Worm (Caenorhabditis elegans) whole organism, midembryonic: Measurements from ENCODE around the gene sre-5.
A peak's percentile ranks its signal among the peaks of the same experiment; 100 is the strongest.

Experiments used
- T22C8.4 ChIP-seq: fragments of 200-800 bp; sonication (Bioruptor generic); IDR thresholded peaks from 2 replicates; pipeline ENCODE4 v1.3.6; 2022; ENCODE audit warnings: missing genetic modification characterization, missing compliant biosample characterization
- cog-1 ChIP-seq: sonication (generic microtip); optimal IDR thresholded peaks from 2 replicates; lab custom pipeline; 2016; ENCODE audit warnings: missing genetic modification characterization, missing compliant biosample characterization
- flt-1 ChIP-seq: fragments of 200-800 bp; sonication (Bioruptor generic); IDR thresholded peaks from 2 replicates; pipeline ENCODE4 v1.3.6; 2022; ENCODE audit warnings: missing genetic modification characterization, missing compliant biosample characterization
- klf-2 ChIP-seq: fragments of 200-800 bp; sonication (Bioruptor generic); conservative IDR thresholded peaks from 2 replicates; pipeline ENCODE4 v1.3.6; 2022; ENCODE audit warnings: missing genetic modification reagents, missing genetic modification characterization, missing compliant biosample characterization
- med-1 ChIP-seq: sonication (generic microtip); optimal IDR thresholded peaks from 2 replicates; lab custom pipeline; 2017; ENCODE audit warnings: missing genetic modification characterization, mild to moderate bottlenecking, missing compliant biosample characterization, antibody characterized with exemption, missing genetic modification reagents; ENCODE audit not compliant: insufficient read depth
- ref-1 ChIP-seq: fragments of 200-800 bp; sonication (Bioruptor generic); conservative IDR thresholded peaks from 2 replicates; pipeline ENCODE4 v1.3.6; 2022; ENCODE audit warnings: missing genetic modification reagents, missing genetic modification characterization, missing compliant biosample characterization
- tab-1 ChIP-seq: fragments of 200-800 bp; sonication (Bioruptor generic); IDR thresholded peaks from 2 replicates; pipeline ENCODE4 v1.3.6; 2022; ENCODE audit warnings: missing genetic modification characterization, missing compliant biosample characterization
- ztf-23 ChIP-seq: fragments of 200-800 bp; sonication (Bioruptor generic); IDR thresholded peaks from 2 replicates; pipeline ENCODE4 v1.3.6; 2022; ENCODE audit warnings: missing genetic modification reagents, missing genetic modification characterization, missing compliant biosample characterization
- ztf-29 ChIP-seq: fragments of 200-800 bp; sonication (Bioruptor generic); IDR thresholded peaks from 2 replicates; pipeline ENCODE4 v1.3.6; 2022; ENCODE audit warnings: missing genetic modification reagents, missing genetic modification characterization, missing compliant biosample characterization

The sre-5 gene

DNA sequence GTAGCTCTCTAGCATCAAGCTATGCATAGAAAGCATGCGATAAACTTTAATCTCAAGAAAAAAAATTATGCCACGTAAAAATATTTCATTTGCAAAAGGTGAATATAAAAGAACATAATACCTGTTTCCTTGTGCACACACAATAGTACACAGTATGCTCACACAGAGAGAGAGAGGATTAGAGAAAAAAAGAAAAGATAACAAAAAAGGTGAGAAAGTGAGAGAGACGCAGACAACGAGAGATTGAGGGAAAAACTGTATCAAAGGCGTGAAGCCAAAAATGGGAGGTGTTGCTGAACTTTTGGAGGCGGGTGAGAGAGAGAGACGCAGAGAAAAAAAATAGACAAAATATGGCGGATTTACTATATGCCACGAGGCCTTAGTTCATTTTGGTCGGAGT lies 16.7 kb upstream of the sre-5 start:
- TF ChIP-seq T22C8.4 (GFP tag; lab: Robert Waterston, UW) (no peak), ztf-23 (no peak), ztf-29 (GFP tag; lab: Robert Waterston, UW) (no peak), ref-1 (GFP tag; lab: Robert Waterston, UW) (no peak), klf-2 (GFP tag; lab: Robert Waterston, UW) (no peak), tab-1 (GFP tag; lab: Robert Waterston, UW) (no peak), cog-1 (no peak), med-1 (GFP tag; lab: Kevin White, UChicago) (no peak), flt-1 (GFP tag; lab: Robert Waterston, UW) (no peak)

DNA sequence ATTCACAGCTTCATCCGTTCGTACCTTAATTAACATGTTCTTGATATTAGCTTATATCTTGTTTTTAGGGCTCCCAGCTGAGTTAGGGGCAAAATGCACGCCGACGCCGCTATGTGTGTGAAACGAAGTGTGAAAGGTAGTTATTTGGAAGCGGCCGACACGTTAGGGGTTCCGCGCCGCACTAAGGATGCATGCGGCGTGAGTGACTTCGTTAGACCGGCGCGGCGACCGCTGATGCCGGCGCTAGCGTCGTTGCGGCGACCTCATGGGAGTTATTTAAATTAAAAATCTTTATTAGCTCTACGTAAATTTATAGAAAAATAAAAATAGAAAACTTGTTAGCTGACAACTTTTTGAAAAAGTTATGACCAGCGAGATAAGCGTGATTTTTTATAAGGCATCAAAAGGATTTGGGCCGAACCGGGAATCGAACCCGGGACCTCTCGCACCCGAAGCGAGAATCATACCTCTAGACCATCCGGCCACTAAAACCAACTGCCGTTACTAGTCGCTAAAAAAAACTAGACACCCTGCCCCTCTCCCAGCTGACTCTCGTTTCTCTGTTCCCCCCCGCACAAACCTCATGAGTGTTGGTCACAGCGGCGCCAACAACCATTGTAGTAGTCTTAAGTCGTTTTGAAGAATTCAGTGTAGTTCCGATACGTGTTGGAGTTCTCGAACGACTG lies 13.1 kb upstream of the sre-5 start:
- TF ChIP-seq cog-1 (peak; percentile 26), med-1 (GFP tag; lab: Kevin White, UChicago) (no peak), ztf-29 (GFP tag; lab: Robert Waterston, UW) (peak; percentile 65; the same call in 1 of the 2 replicates), flt-1 (GFP tag; lab: Robert Waterston, UW) (peak; percentile 91), tab-1 (GFP tag; lab: Robert Waterston, UW) (peak; percentile 85), ztf-23 (peak; percentile 61; the same call in 1 of the 2 replicates), klf-2 (GFP tag; lab: Robert Waterston, UW) (0 out of 2 replicates have a peak, but pooled peaks have one; percentile 26), T22C8.4 (GFP tag; lab: Robert Waterston, UW) (peak; percentile 27; the same call in 1 of the 2 replicates), ref-1 (GFP tag; lab: Robert Waterston, UW) (peak; percentile 65; the same call in 1 of the 2 replicates)

DNA sequence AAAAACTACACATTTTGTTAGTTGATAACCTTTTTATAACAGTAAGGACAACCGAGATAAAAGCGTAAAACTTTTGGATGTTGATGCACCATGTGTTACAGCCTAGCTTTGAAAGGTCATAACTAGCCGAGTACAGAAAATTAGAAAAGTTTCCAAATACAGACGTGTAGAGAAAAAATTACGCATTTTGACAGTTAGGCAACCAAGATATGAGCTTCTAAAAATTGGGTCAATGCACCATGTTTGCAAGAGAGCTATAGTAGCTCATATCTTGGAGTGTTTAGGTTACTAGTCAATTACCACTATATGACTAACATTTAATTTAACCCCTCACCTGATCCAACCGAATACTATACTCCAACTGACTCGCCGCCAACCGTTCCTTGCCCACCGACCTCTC lies 12.1 kb upstream of the sre-5 start:
- no peak for TF ChIP-seq flt-1 (GFP tag; lab: Robert Waterston, UW)
- no peak for TF ChIP-seq med-1 (GFP tag; lab: Kevin White, UChicago)

DNA sequence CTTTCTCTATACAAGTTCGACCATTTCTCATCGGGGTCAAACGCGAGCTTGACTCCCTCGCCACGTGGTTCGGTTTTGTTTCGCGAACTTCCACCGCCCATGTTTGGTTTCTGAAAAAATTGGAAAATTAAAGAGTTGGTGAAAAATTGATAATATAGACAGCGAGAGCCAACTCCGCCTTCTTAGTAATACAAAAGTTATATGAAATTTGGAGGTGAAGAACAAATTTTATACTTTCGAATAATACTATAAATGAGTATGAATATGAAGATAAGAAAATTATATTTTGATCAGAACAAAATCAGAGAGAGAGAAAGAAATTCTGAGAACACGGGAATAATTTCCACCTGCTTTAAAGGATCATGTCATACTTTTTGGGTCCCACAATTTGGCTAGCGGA lies 7.7 kb upstream of the sre-5 start, which contains the start of gene osm-9:
Gene osm-9 (minus strand): TSS at position 101 of the 400 bp plus-strand sequence.
- TF ChIP-seq tab-1 (GFP tag; lab: Robert Waterston, UW) (no peak), med-1 (GFP tag; lab: Kevin White, UChicago) (no peak)

DNA sequence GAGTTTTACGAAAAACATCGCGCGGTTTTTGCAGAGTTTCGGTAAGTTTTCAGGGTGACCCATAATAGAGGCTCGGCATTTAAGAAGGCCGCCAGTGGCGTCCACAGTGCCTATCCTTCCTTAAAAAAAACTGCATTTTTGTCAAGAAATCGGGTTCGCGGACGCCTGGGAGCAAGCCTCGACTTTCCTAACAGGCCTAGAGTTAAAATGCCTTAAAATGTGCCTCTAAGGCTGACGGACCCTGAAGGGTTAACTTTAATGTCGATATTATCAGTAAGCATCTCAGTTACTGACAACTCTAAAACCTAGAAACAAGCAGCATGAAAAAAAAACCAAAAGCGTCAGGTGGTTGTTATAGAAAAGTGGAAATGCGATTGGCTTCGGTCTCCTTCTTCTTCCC lies 5.8 kb upstream of the sre-5 start:
- TF ChIP-seq klf-2 (GFP tag; lab: Robert Waterston, UW) (no peak), flt-1 (GFP tag; lab: Robert Waterston, UW) (no peak), ref-1 (GFP tag; lab: Robert Waterston, UW) (no peak), cog-1 (no peak), ztf-29 (GFP tag; lab: Robert Waterston, UW) (no peak)

DNA sequence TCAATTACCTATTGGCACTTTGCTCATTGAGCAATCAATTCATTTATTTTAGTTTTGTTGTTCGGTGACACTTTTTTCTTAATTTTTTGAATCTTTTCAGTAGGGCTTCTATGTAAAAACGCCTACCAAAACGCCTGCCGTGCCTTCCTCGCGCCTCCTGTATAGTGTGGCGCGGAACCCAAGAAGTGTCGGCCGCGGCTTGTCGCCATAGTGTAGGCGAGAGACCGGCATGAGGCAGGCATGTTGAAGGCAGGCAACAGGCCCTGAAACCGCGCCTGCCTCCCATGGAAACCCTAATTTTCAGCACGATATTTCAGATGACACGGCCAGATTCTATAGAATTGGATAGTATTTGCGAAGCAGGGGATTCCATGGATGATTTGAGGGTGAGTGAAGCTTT lies 3.6 kb downstream of the sre-5 start, which contains the start of gene otpl-1:
Gene otpl-1 (plus strand): TSS at position 372 of the 400 bp plus-strand sequence.
- TF ChIP-seq ztf-23 (no peak), ztf-29 (GFP tag; lab: Robert Waterston, UW) (no peak), klf-2 (GFP tag; lab: Robert Waterston, UW) (no peak), cog-1 (no peak), tab-1 (GFP tag; lab: Robert Waterston, UW) (no peak), med-1 (GFP tag; lab: Kevin White, UChicago) (no peak)

DNA sequence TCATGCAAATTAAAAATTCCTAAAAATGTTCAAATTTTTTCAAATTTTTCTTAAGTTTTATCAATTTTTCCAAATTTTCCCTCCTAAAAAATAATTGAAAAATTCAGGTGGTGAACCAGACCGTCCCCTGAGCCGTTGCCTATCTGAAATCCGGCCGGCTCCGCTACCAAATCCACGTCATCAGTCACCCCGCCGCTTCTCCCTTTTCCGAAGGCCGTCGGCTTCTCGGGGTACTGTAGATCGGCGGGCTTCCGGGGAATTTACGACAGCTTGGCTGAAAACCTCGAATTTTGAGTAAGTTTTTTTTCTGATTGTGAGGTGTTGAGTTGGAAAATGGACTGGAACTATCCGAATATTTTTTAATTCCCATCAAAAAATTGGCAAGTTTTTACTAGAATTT lies 5.6 kb downstream of the sre-5 start:
- TF ChIP-seq med-1 (GFP tag; lab: Kevin White, UChicago) (no peak), flt-1 (GFP tag; lab: Robert Waterston, UW) (no peak)

DNA sequence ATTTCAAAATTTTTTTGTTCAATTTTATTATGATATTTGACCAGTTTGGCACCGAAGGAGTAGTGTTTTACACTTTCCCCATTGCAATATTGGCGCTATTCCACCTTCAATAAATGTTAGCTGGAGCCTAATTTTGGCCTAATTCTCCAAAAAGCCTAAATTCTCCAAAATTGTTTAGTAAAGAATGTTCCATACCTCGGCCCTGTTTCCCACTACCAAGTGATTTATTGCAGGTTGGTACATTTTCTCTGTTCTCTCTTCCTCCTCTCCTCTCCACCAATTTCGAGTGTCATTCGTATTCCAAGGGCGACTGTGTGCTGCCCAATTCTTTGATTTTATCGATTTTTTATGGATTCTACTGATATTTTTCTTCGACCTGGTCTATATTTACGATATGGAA lies 13.2 kb downstream of the sre-5 start, which contains the start of gene Y37E11B.2:
Gene Y37E11B.2 (plus strand): TSS at position 301 of the 400 bp plus-strand sequence.
- TF ChIP-seq klf-2 (GFP tag; lab: Robert Waterston, UW) (no peak), tab-1 (GFP tag; lab: Robert Waterston, UW) (no peak), T22C8.4 (GFP tag; lab: Robert Waterston, UW) (no peak), flt-1 (GFP tag; lab: Robert Waterston, UW) (no peak), med-1 (GFP tag; lab: Kevin White, UChicago) (no peak), cog-1 (no peak), ztf-29 (GFP tag; lab: Robert Waterston, UW) (no peak), ztf-23 (no peak), ref-1 (GFP tag; lab: Robert Waterston, UW) (no peak)

DNA sequence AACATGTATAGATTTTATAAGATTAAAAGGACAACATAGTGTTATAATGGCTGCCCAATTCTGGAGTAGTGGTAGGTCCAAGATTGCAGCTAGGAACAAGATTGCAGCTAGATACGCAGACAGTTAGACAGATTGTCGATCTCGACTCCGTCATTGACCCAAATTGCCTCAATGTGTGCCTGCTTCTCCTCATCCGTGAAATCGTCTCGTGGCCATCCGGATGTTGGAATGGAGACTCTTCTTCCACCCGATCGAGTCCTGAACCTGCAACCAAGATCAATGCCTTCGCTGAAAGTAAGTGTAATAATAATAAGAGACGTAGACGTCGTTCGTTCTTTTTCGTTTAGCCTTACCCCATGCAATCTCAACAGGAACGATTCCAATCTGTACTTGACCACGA lies 13.7 kb downstream of the sre-5 start:
- TF ChIP-seq ref-1 (GFP tag; lab: Robert Waterston, UW) (no peak), T22C8.4 (GFP tag; lab: Robert Waterston, UW) (no peak), cog-1 (no peak)

DNA sequence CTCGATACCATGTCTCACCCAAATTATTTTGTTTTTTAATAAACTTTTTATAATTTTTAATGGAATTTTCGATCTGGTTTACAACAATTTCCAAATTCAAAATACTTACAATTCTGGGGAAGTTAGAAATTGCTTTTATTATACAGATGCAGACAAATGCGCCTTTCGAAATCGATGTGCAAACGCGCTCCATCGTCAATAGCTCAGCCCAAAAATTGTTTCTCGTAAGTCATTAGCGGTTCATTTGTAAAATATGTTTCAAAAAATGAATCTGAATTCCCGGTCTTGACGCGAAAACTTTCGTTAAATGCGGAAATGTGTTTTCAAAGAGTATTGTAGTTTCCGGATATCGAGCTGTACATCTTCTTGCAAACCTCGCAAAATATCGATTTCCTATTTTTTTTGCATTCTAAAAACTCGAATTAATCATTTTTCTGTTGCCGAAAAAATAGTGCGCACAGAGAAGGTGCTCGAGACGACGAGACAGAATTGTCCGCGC lies 14.5 kb downstream of the sre-5 start, which contains the start of gene Y37E11B.1:
Gene Y37E11B.1 (plus strand): TSS at position 145 of the 499 bp plus-strand sequence.
- TF ChIP-seq ztf-29 (GFP tag; lab: Robert Waterston, UW) (no peak), klf-2 (GFP tag; lab: Robert Waterston, UW) (no peak), T22C8.4 (GFP tag; lab: Robert Waterston, UW) (no peak), flt-1 (GFP tag; lab: Robert Waterston, UW) (no peak), med-1 (GFP tag; lab: Kevin White, UChicago) (no peak), tab-1 (GFP tag; lab: Robert Waterston, UW) (no peak), ztf-23 (no peak), cog-1 (no peak), ref-1 (GFP tag; lab: Robert Waterston, UW) (no peak)
